Worm (Caenorhabditis elegans) whole organism, young adult: Measurements from ENCODE around the gene F11D5.1.
A peak's percentile ranks its signal among the peaks of the same experiment; 100 is the strongest.

ENCODE experiments used
- B0019.2 ChIP-seq: fragments of 200-800 bp; sonication (Bioruptor generic); conservative IDR thresholded peaks from 2 replicates; pipeline ENCODE4 v1.3.6; 2022; ENCODE audit warnings: missing genetic modification reagents, missing genetic modification characterization, missing compliant biosample characterization
- B0035.1 ChIP-seq: sonication (generic microtip); optimal IDR thresholded peaks from 2 replicates; lab custom pipeline; 2016; ENCODE audit warnings: missing genetic modification characterization, mild to moderate bottlenecking, missing compliant biosample characterization, missing genotype, missing genetic modification reagents
- B0336.3 ChIP-seq: fragments of 200-800 bp; sonication (Bioruptor generic); IDR thresholded peaks from 2 replicates; pipeline ENCODE4 v1.3.6; 2022; ENCODE audit warnings: missing genetic modification characterization, missing compliant biosample characterization
- C17E4.6 ChIP-seq: fragments of 200-800 bp; sonication (Bioruptor generic); IDR thresholded peaks from 2 replicates; pipeline ENCODE4 v1.3.6; 2022; ENCODE audit warnings: missing genetic modification reagents, missing genetic modification characterization, missing compliant biosample characterization
- D2030.7 ChIP-seq: fragments of 200-800 bp; sonication (Bioruptor generic); IDR thresholded peaks from 2 replicates; pipeline ENCODE4 v1.3.6; 2022; ENCODE audit warnings: missing genetic modification reagents, missing genetic modification characterization, missing compliant biosample characterization
- F23B12.7 ChIP-seq: sonication (generic microtip); optimal IDR thresholded peaks from 2 replicates; lab custom pipeline; 2017; ENCODE audit warnings: missing genetic modification characterization, mild to moderate bottlenecking, missing compliant biosample characterization, antibody characterized with exemption, moderate library complexity; ENCODE audit not compliant: insufficient read depth
- F33H1.4 ChIP-seq: fragments of 200-800 bp; sonication (Bioruptor generic); IDR thresholded peaks from 2 replicates; pipeline ENCODE4 v1.3.6; 2022; ENCODE audit warnings: missing genetic modification reagents, missing genetic modification characterization, missing compliant biosample characterization
- F37B4.10 ChIP-seq: fragments of 200-800 bp; sonication (Bioruptor generic); IDR thresholded peaks from 2 replicates; pipeline ENCODE4 v1.3.6; 2022; ENCODE audit warnings: missing genetic modification characterization, missing compliant biosample characterization
- F55B11.4 ChIP-seq: sonication (generic microtip); optimal IDR thresholded peaks from 2 replicates; lab custom pipeline; 2016; ENCODE audit warnings: missing compliant biosample characterization, missing genetic modification characterization, borderline replicate concordance; ENCODE audit not compliant: insufficient read depth
- K11D2.4 ChIP-seq: fragments of 200-800 bp; sonication (Bioruptor generic); IDR thresholded peaks from 2 replicates; pipeline ENCODE4 v1.3.6; 2022; ENCODE audit warnings: missing genetic modification reagents, missing genetic modification characterization, missing compliant biosample characterization
- K12H6.12 ChIP-seq: fragments of 200-800 bp; sonication (Bioruptor generic); optimal IDR thresholded peaks from 2 replicates; lab custom pipeline; 2018; ENCODE audit warnings: mild to moderate bottlenecking, missing genetic modification characterization, missing compliant biosample characterization
- Y53G8AR.9 ChIP-seq: fragments of 200-800 bp; sonication (Bioruptor generic); conservative IDR thresholded peaks from 2 replicates; pipeline ENCODE4 v1.3.6; 2022; ENCODE audit warnings: missing genetic modification reagents, missing genetic modification characterization, missing compliant biosample characterization
- aptf-3 ChIP-seq: fragments of 200-800 bp; sonication (Bioruptor generic); IDR thresholded peaks from 2 replicates; pipeline ENCODE4 v1.3.6; 2022; ENCODE audit warnings: missing genetic modification characterization, missing compliant biosample characterization
- athp-1 ChIP-seq: sonication (generic microtip); optimal IDR thresholded peaks from 2 replicates; lab custom pipeline; 2017; ENCODE audit warnings: mild to moderate bottlenecking, missing genetic modification characterization, missing compliant biosample characterization
- attf-6 ChIP-seq: fragments of 200-800 bp; sonication (Bioruptor generic); IDR thresholded peaks from 2 replicates; pipeline ENCODE4 v1.3.6; 2022; ENCODE audit warnings: missing genetic modification reagents, missing genetic modification characterization, missing compliant biosample characterization
- bed-2 ChIP-seq: fragments of 200-800 bp; sonication (Bioruptor generic); IDR thresholded peaks from 2 replicates; pipeline ENCODE4 v1.3.6; 2022; ENCODE audit warnings: missing genetic modification reagents, missing genetic modification characterization, missing compliant biosample characterization
- cebp-1 ChIP-seq, 2 experiments: fragments of 200-800 bp in 1 of 2; sonication (Bioruptor generic) in 1 of 2; sonication (generic microtip) in 1 of 2; IDR thresholded peaks in 1 of 2; optimal IDR thresholded peaks in 1 of 2; 2 replicates each; pipeline versions ENCODE4 v1.3.6 to Lab custom; 2017 to 2022; ENCODE audit warnings: missing compliant biosample characterization in 2 of 2, missing genetic modification characterization in 2 of 2, mild to moderate bottlenecking in 1 of 2, missing genetic modification reagents in 1 of 2, moderate library complexity in 1 of 2
- ceh-58 ChIP-seq: fragments of 200-800 bp; sonication (Bioruptor generic); IDR thresholded peaks from 2 replicates; pipeline ENCODE4 v1.3.6; 2022; ENCODE audit warnings: missing genetic modification characterization, missing compliant biosample characterization
- ceh-79 ChIP-seq: sonication (generic microtip); optimal IDR thresholded peaks from 2 replicates; lab custom pipeline; 2017; ENCODE audit warnings: mild to moderate bottlenecking, missing genetic modification characterization, missing compliant biosample characterization
- die-1 ChIP-seq: sonication (generic microtip); optimal IDR thresholded peaks from 2 replicates; lab custom pipeline; 2016; ENCODE audit warnings: missing genotype, mild to moderate bottlenecking, missing genetic modification characterization, missing compliant biosample characterization
- egrh-3 ChIP-seq: fragments of 200-800 bp; sonication (Bioruptor generic); IDR thresholded peaks from 2 replicates; pipeline ENCODE4 v1.3.6; 2022; ENCODE audit warnings: missing genetic modification reagents, missing genetic modification characterization, missing compliant biosample characterization
- ekl-4 ChIP-seq: fragments of 200-800 bp; sonication (Bioruptor generic); IDR thresholded peaks from 2 replicates; pipeline ENCODE4 v1.3.6; 2022; ENCODE audit warnings: missing genetic modification reagents, missing genetic modification characterization, missing compliant biosample characterization
- hlh-12 ChIP-seq: sonication (generic microtip); optimal IDR thresholded peaks from 2 replicates; lab custom pipeline; 2016; ENCODE audit warnings: missing genetic modification characterization, missing compliant biosample characterization
- lag-1 ChIP-seq: fragments of 200-800 bp; sonication (Bioruptor generic); IDR thresholded peaks from 2 replicates; pipeline ENCODE4 v1.3.6; 2022; ENCODE audit warnings: missing genetic modification reagents, missing genetic modification characterization, missing compliant biosample characterization
- lin-26 ChIP-seq: fragments of 200-800 bp; sonication (Bioruptor generic); IDR thresholded peaks from 2 replicates; pipeline ENCODE4 v1.3.6; 2022; ENCODE audit warnings: missing genetic modification reagents, missing genetic modification characterization, missing compliant biosample characterization
- madf-3 ChIP-seq: fragments of 200-800 bp; sonication (Bioruptor generic); IDR thresholded peaks from 2 replicates; pipeline ENCODE4 v1.3.6; 2022; ENCODE audit warnings: missing genetic modification reagents, missing genetic modification characterization, missing compliant biosample characterization
- mcd-1 ChIP-seq: fragments of 200-800 bp; sonication (Bioruptor generic); IDR thresholded peaks from 2 replicates; pipeline ENCODE4 v1.3.6; 2022; ENCODE audit warnings: missing genetic modification reagents, missing genetic modification characterization, missing compliant biosample characterization
- mel-28 ChIP-seq: sonication (generic microtip); optimal IDR thresholded peaks from 2 replicates; lab custom pipeline; 2016; ENCODE audit warnings: borderline replicate concordance, mild to moderate bottlenecking, missing genetic modification characterization, missing compliant biosample characterization
- mes-4 ChIP-seq: sonication (generic microtip); optimal IDR thresholded peaks from 2 replicates; lab custom pipeline; 2016; ENCODE audit warnings: missing genotype, missing genetic modification characterization, missing compliant biosample characterization
- mxl-1 ChIP-seq: sonication (generic microtip); optimal IDR thresholded peaks from 2 replicates; lab custom pipeline; 2016; ENCODE audit warnings: missing genetic modification characterization, missing compliant biosample characterization
- nhr-120 ChIP-seq: fragments of 200-800 bp; sonication (Bioruptor generic); IDR thresholded peaks from 2 replicates; pipeline ENCODE4 v1.3.6; 2022; ENCODE audit warnings: missing genetic modification characterization, missing compliant biosample characterization
- nhr-27 ChIP-seq: fragments of 200-800 bp; sonication (Bioruptor generic); optimal IDR thresholded peaks from 2 replicates; lab custom pipeline; 2018; ENCODE audit warnings: mild to moderate bottlenecking, missing genetic modification characterization, moderate library complexity, missing compliant biosample characterization
- nhr-90 ChIP-seq: sonication (generic microtip); optimal IDR thresholded peaks from 2 replicates; lab custom pipeline; 2016; ENCODE audit warnings: missing genotype, mild to moderate bottlenecking, missing genetic modification characterization, missing compliant biosample characterization
- rcor-1 ChIP-seq: fragments of 200-800 bp; sonication (Bioruptor generic); IDR thresholded peaks from 2 replicates; pipeline ENCODE4 v1.3.6; 2022; ENCODE audit warnings: missing genetic modification reagents, missing genetic modification characterization, missing compliant biosample characterization
- rec-8 ChIP-seq, 2 experiments: sonication (generic microtip); optimal IDR thresholded peaks; 2 replicates each; lab custom pipeline; 2016; ENCODE audit warnings: mild to moderate bottlenecking in 2 of 2, missing genetic modification characterization in 2 of 2, missing genetic modification reagents in 2 of 2, missing genotype in 2 of 2, missing biosample characterization in 1 of 2, missing compliant biosample characterization in 1 of 2, moderate library complexity in 1 of 2
- rpc-1 ChIP-seq, 2 experiments: fragments of 150-350 bp in 1 of 2; sonication (generic microtip) in 1 of 2; optimal IDR thresholded peaks; 2 replicates each; lab custom pipeline; 2014 to 2018; ENCODE audit warnings: missing biosample characterization in 1 of 2, missing genetic modification characterization in 1 of 2, missing genetic modification reagents in 1 of 2, missing genotype in 1 of 2
- snpc-3.4 ChIP-seq: sonication (generic microtip); optimal IDR thresholded peaks from 2 replicates; lab custom pipeline; 2017; ENCODE audit warnings: missing genetic modification characterization, mild to moderate bottlenecking, missing compliant biosample characterization, antibody characterized with exemption, moderate library complexity, missing genotype, missing genetic modification reagents
- somi-1 ChIP-seq: fragments of 200-800 bp; sonication (Bioruptor generic); optimal IDR thresholded peaks from 2 replicates; lab custom pipeline; 2018; ENCODE audit warnings: mild to moderate bottlenecking, missing genetic modification characterization, missing compliant biosample characterization
- zfh-2 ChIP-seq: fragments of 200-800 bp; sonication (Bioruptor generic); conservative IDR thresholded peaks from 2 replicates; pipeline ENCODE4 v1.3.6; 2022; ENCODE audit warnings: missing genetic modification reagents, missing genetic modification characterization, missing compliant biosample characterization
- zim-3 ChIP-seq: sonication (generic microtip); optimal IDR thresholded peaks from 2 replicates; lab custom pipeline; 2017; ENCODE audit warnings: mild to moderate bottlenecking, missing genetic modification characterization, moderate library complexity, missing compliant biosample characterization
- ztf-18 ChIP-seq: sonication (generic microtip); optimal IDR thresholded peaks from 2 replicates; lab custom pipeline; 2016; ENCODE audit warnings: missing genotype, mild to moderate bottlenecking, missing genetic modification characterization, missing compliant biosample characterization
- ztf-25 ChIP-seq: fragments of 200-800 bp; sonication (Bioruptor generic); IDR thresholded peaks from 2 replicates; pipeline ENCODE4 v1.3.6; 2022; ENCODE audit warnings: missing genetic modification reagents, missing genetic modification characterization, missing compliant biosample characterization
- ztf-28 ChIP-seq: fragments of 200-800 bp; sonication (Bioruptor generic); IDR thresholded peaks from 2 replicates; pipeline ENCODE4 v1.3.6; 2022; ENCODE audit warnings: missing genetic modification reagents, missing genetic modification characterization, missing compliant biosample characterization
- ztf-3 ChIP-seq: fragments of 200-800 bp; sonication (Bioruptor generic); optimal IDR thresholded peaks from 2 replicates; lab custom pipeline; 2018; ENCODE audit warnings: mild to moderate bottlenecking, missing genetic modification characterization, missing compliant biosample characterization

The F11D5.1 gene

ce11 chrX:3368659-3369058, 35.7 kb downstream of the F11D5.1 start, which contains the start of gene ZK563.2:
ZK563.2 (plus strand) TSS chrX:3368959.
- TF ChIP-seq C17E4.6 (GFP tag; lab: Robert Waterston, UW) (no peak), ztf-25 (GFP tag; lab: Robert Waterston, UW) (no peak), F55B11.4 (no peak), ceh-79 (tag; lab: Kevin White, UChicago) (no peak), die-1 (no peak)

- TF ChIP-seq zfh-2 (GFP tag; lab: Robert Waterston, UW) (no peak), lin-26 (GFP tag; lab: Robert Waterston, UW) (no peak), snpc-3.4 (tag; lab: Kevin White, UChicago) (no peak), somi-1 (GFP tag; lab: Kevin White, UChicago) (no peak), ztf-3 (no peak), B0035.1 (tag; lab: Kevin White, UChicago) (no peak), F23B12.7 (tag; lab: Kevin White, UChicago) (no peak), nhr-27 (tag; lab: Kevin White, UChicago) (no peak), mel-28 (tag; lab: Kevin White, UChicago) (no peak), B0336.3 (GFP tag; lab: Robert Waterston, UW) (no peak), K11D2.4 (no peak), aptf-3 (GFP tag; lab: Robert Waterston, UW) (no peak), zim-3 (tag; lab: Kevin White, UChicago) (no peak), nhr-90 (tag; lab: Kevin White, UChicago) (no peak), egrh-3 (GFP tag; lab: Robert Waterston, UW) (no peak), ceh-58 (no peak), ztf-28 (no peak)
Observed at ce11 chrX:3369442-3369841, 36.5 kb downstream of the F11D5.1 start.

- TF ChIP-seq athp-1 (tag; lab: Kevin White, UChicago) (peak; percentile 55), D2030.7 (GFP tag; lab: Robert Waterston, UW) (peak; percentile 73), K12H6.12 (peak; percentile 52), ztf-3 (peak; percentile 52), Y53G8AR.9 (peak; percentile 39; the same call in 1 of the 2 replicates), ceh-58 (no peak), mcd-1 (GFP tag; lab: Robert Waterston, UW) (peak; percentile 60; the same call in 1 of the 2 replicates), B0019.2 (GFP tag; lab: Robert Waterston, UW) (no peak), mel-28 (tag; lab: Kevin White, UChicago) (no peak), bed-2 (no peak), C17E4.6 (GFP tag; lab: Robert Waterston, UW) (no peak), rpc-1 (optimal IDR thresholded peaks at IDR 0.05; lab: Kevin White, UChicago) (peak; percentile 94), rpc-1 (tag; optimal IDR thresholded peaks at IDR 0.05; lab: Kevin White, UChicago) (peak; percentile 91), hlh-12 (tag; lab: Kevin White, UChicago) (peak; percentile 7), ztf-18 (tag; lab: Kevin White, UChicago) (peak; percentile 65), mxl-1 (tag; lab: Kevin White, UChicago) (peak; percentile 44), F37B4.10 (GFP tag; lab: Robert Waterston, UW) (no peak), die-1 (peak; percentile 90), attf-6 (GFP tag; lab: Robert Waterston, UW) (peak; percentile 50; the same call in 1 of the 2 replicates), nhr-120 (GFP tag; lab: Robert Waterston, UW) (0 out of 2 replicates have a peak, but pooled peaks have one; percentile 60), mes-4 (tag; lab: Kevin White, UChicago) (peak; percentile 59), lag-1 (GFP tag; lab: Robert Waterston, UW) (no peak), rcor-1 (GFP tag; lab: Robert Waterston, UW) (peak; percentile 75), rec-8 (tag; optimal IDR thresholded peaks at IDR 0.05; lab: Kevin White, UChicago) (peak; percentile 62 to 75), ekl-4 (GFP tag; lab: Robert Waterston, UW) (peak; percentile 79), F33H1.4 (no peak), cebp-1 (GFP tag; IDR thresholded peaks at IDR 0.05; lab: Robert Waterston, UW) (0 out of 2 replicates have a peak, but pooled peaks have one; percentile 30), cebp-1 (tag; optimal IDR thresholded peaks at IDR 0.05; lab: Kevin White, UChicago) (peak; percentile 74), madf-3 (GFP tag; lab: Robert Waterston, UW) (peak; percentile 77; the same call in 1 of the 2 replicates)
Observed at ce11 chrX:3371264-3371663, 38.3 kb downstream of the F11D5.1 start.
